Worm (Caenorhabditis elegans): ENCODE measurements around the gene lips-9.

Gene lips-9

ce11 chrII:12942496-12942895, 7.3 kb upstream of the lips-9 start:
- TF ChIP-seq nhr-6 (tag; optimal IDR thresholded peaks at IDR 0.05), result no peak
- TF ChIP-seq C34F6.9 (tag; optimal IDR thresholded peaks at IDR 0.05), result no peak
- TF ChIP-seq ztf-4 (tag; optimal IDR thresholded peaks at IDR 0.05), result no peak
- TF ChIP-seq aly-2 (tag; optimal IDR thresholded peaks at IDR 0.05), result no peak
- no peak for TF ChIP-seq lin-13 (GFP tag; optimal IDR thresholded peaks at IDR 0.05)

- TF ChIP-seq lin-39 (tag; optimal IDR thresholded peaks at IDR 0.05) (no peak), alr-1 (tag; optimal IDR thresholded peaks at IDR 0.05) (no peak), dmd-4 (tag; optimal IDR thresholded peaks at IDR 0.05) (no peak), Y55F3AM.14 (GFP tag; optimal IDR thresholded peaks at IDR 0.05) (no peak), fos-1 (tag; optimal IDR thresholded peaks at IDR 0.05) (no peak), nhr-11 (tag; optimal IDR thresholded peaks at IDR 0.05) (no peak), ztf-1 (GFP tag; conservative IDR thresholded peaks at IDR 0.05) (no peak), unc-55 (GFP tag; optimal IDR thresholded peaks at IDR 0.05) (no peak), F13H6.1 (tag; optimal IDR thresholded peaks at IDR 0.05) (no peak), ceh-82 (tag; optimal IDR thresholded peaks at IDR 0.05) (no peak)
Observed at ce11 chrII:12939801-12940200, 4.6 kb upstream of the lips-9 start, which contains the start of gene arrd-10. Gene arrd-10, plus strand, starts transcription at chrII:12940101.

- TF ChIP-seq skn-1 (tag; optimal IDR thresholded peaks at IDR 0.05) (no peak), sem-4 (tag; optimal IDR thresholded peaks at IDR 0.05) (peak; percentile 23), ztf-11 (tag; optimal IDR thresholded peaks at IDR 0.05) (no peak), nhr-25 (tag; optimal IDR thresholded peaks at IDR 0.05) (peak; percentile 21), nhr-77 (tag; optimal IDR thresholded peaks at IDR 0.05) (no peak), dmd-4 (tag; optimal IDR thresholded peaks at IDR 0.05) (no peak), crh-2 (tag; optimal IDR thresholded peaks at IDR 0.05) (peak; percentile 8), egl-27 (tag; optimal IDR thresholded peaks at IDR 0.05) (no peak), fos-1 (tag; optimal IDR thresholded peaks at IDR 0.05) (peak; percentile 26), blmp-1 (tag; optimal IDR thresholded peaks at IDR 0.05; ENCODE audit: insufficient read depth) (peak; percentile 26), aly-2 (tag; optimal IDR thresholded peaks at IDR 0.05) (no peak), nhr-23 (tag; optimal IDR thresholded peaks at IDR 0.05) (no peak), sma-3 (GFP tag; optimal IDR thresholded peaks at IDR 0.05) (peak; percentile 1), alr-1 (tag; optimal IDR thresholded peaks at IDR 0.05) (no peak)
Observed at ce11 chrII:12939161-12939560, 4.0 kb upstream of the lips-9 start.

- TF ChIP-seq lin-11 (tag; optimal IDR thresholded peaks at IDR 0.05) (no peak), nhr-129 (tag; optimal IDR thresholded peaks at IDR 0.05) (no peak), gmeb-1 (tag; optimal IDR thresholded peaks at IDR 0.05) (no peak), nhr-10 (tag; optimal IDR thresholded peaks at IDR 0.05) (no peak), sma-9 (GFP tag; optimal IDR thresholded peaks at IDR 0.05) (peak; percentile 18), sma-9 (tag; optimal IDR thresholded peaks at IDR 0.05) (no peak), skn-1 (tag; optimal IDR thresholded peaks at IDR 0.05) (no peak), ceh-82 (tag; optimal IDR thresholded peaks at IDR 0.05) (no peak), crh-2 (tag; optimal IDR thresholded peaks at IDR 0.05) (peak; percentile 85), dmd-4 (tag; optimal IDR thresholded peaks at IDR 0.05) (no peak), mbf-1 (tag; optimal IDR thresholded peaks at IDR 0.05) (no peak), fos-1 (tag; optimal IDR thresholded peaks at IDR 0.05) (peak; percentile 81), mdl-1 (tag; optimal IDR thresholded peaks at IDR 0.05) (no peak), alr-1 (tag; optimal IDR thresholded peaks at IDR 0.05) (no peak)
Observed at ce11 chrII:12931456-12931923, 3.7 kb downstream of the lips-9 start, which contains the start of gene dct-18. Gene dct-18, plus strand, starts transcription at chrII:12931873.

ce11 chrII:12930138-12930537, 5.0 kb downstream of the lips-9 start:
- TF ChIP-seq crh-2 (tag; optimal IDR thresholded peaks at IDR 0.05), result no peak
- TF ChIP-seq fos-1 (tag; optimal IDR thresholded peaks at IDR 0.05), result peak; percentile 13
- no peak for TF ChIP-seq mbf-1 (tag; optimal IDR thresholded peaks at IDR 0.05)
- no peak for TF ChIP-seq nhr-11 (tag; optimal IDR thresholded peaks at IDR 0.05)
- TF ChIP-seq nhr-6 (tag; optimal IDR thresholded peaks at IDR 0.05), result no peak

- TF ChIP-seq nhr-23 (tag; optimal IDR thresholded peaks at IDR 0.05) (no peak), mbf-1 (tag; optimal IDR thresholded peaks at IDR 0.05) (no peak), gmeb-1 (tag; optimal IDR thresholded peaks at IDR 0.05) (no peak), unc-55 (GFP tag; optimal IDR thresholded peaks at IDR 0.05) (no peak), dmd-4 (tag; optimal IDR thresholded peaks at IDR 0.05) (no peak), ztf-4 (tag; optimal IDR thresholded peaks at IDR 0.05) (no peak), nhr-11 (tag; optimal IDR thresholded peaks at IDR 0.05) (no peak), elt-3 (tag; optimal IDR thresholded peaks at IDR 0.05) (no peak), lsy-2 (tag; optimal IDR thresholded peaks at IDR 0.05) (no peak)
Observed at ce11 chrII:12928241-12928640, 6.9 kb downstream of the lips-9 start, which contains the start of gene F58G1.3. Gene F58G1.3, minus strand, starts transcription at chrII:12928341.

All from whole organism, L2 larva.